Worm (Caenorhabditis elegans) whole organism, late embryonic: ENCODE data around the gene lmd-4.

ENCODE experiments used
- C08G9.2 ChIP-seq: sonication (generic microtip); optimal IDR thresholded peaks from 2 replicates; lab custom pipeline; 2016; ENCODE audit warnings: mild to moderate bottlenecking, missing genetic modification characterization, moderate library complexity, missing compliant biosample characterization
- ceh-48 ChIP-seq: sonication (generic microtip); optimal IDR thresholded peaks from 2 replicates; lab custom pipeline; 2016; ENCODE audit warnings: missing genetic modification characterization, inconsistent platforms, missing compliant biosample characterization
- dmd-4 ChIP-seq: sonication (generic microtip); optimal IDR thresholded peaks from 2 replicates; lab custom pipeline; 2016; ENCODE audit warnings: borderline replicate concordance, missing genetic modification characterization, missing compliant biosample characterization
- fkh-6 ChIP-seq: sonication (generic microtip); optimal IDR thresholded peaks from 2 replicates; lab custom pipeline; 2016; ENCODE audit warnings: missing genetic modification characterization, missing compliant biosample characterization
- hlh-6 ChIP-seq: sonication (generic microtip); optimal IDR thresholded peaks from 2 replicates; lab custom pipeline; 2016; ENCODE audit warnings: missing genotype, missing genetic modification characterization, missing compliant biosample characterization
- nhr-232 ChIP-seq: sonication (generic microtip); optimal IDR thresholded peaks from 2 replicates; lab custom pipeline; 2016; ENCODE audit warnings: missing genetic modification characterization, missing compliant biosample characterization
- pha-4 ChIP-seq: fragments of 150-350 bp; optimal IDR thresholded peaks from 2 replicates; lab custom pipeline; 2018; ENCODE audit warnings: missing biosample characterization, missing genetic modification reagents, missing genetic modification characterization
- syd-9 ChIP-seq: sonication (generic microtip); optimal IDR thresholded peaks from 2 replicates; lab custom pipeline; 2016; ENCODE audit warnings: mild to moderate bottlenecking, missing genetic modification characterization, moderate library complexity, missing compliant biosample characterization
- tbx-2 ChIP-seq: sonication (generic microtip); optimal IDR thresholded peaks from 2 replicates; lab custom pipeline; 2016; ENCODE audit warnings: missing genetic modification characterization, missing compliant biosample characterization
- unc-3 ChIP-seq, 2 experiments: fragments of 200-800 bp in 1 of 2; sonication (Bioruptor generic) in 1 of 2; sonication (generic microtip) in 1 of 2; conservative IDR thresholded peaks in 1 of 2; optimal IDR thresholded peaks in 1 of 2; 2 replicates each; pipeline versions ENCODE4 v1.3.6 to Lab custom; 2016 to 2022; ENCODE audit warnings: missing compliant biosample characterization in 2 of 2, missing genetic modification characterization in 2 of 2, missing genetic modification reagents in 1 of 2

DNA sequence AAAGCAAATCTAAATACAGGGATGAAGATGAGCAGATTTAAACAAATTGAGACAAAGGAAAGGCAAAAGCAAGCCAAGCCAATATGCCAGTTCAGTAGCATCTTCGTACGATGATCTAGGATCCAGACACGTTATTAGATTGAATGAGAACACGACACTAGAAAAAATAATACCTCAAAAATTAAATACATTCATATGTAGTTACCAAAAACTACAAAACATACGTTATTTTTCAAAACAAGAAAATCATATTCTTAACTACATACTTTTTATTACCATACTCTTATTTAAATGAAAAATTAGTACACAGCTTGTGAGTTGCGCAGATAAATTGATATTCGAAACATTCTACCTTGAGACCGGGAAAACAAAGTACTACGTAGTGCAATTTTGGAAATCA is 7.6 kb downstream of the lmd-4 start, which contains the start of gene srx-6:
- TF ChIP-seq unc-3 (GFP tag; conservative IDR thresholded peaks at IDR 0.05; lab: Robert Waterston, UW) (no peak), unc-3 (tag; optimal IDR thresholded peaks at IDR 0.05; lab: Kevin White, UChicago) (no peak), dmd-4 (tag; lab: Kevin White, UChicago) (no peak), syd-9 (tag; lab: Kevin White, UChicago) (no peak), tbx-2 (tag; lab: Kevin White, UChicago) (no peak), fkh-6 (tag; lab: Kevin White, UChicago) (no peak), hlh-6 (tag; lab: Kevin White, UChicago) (no peak), ceh-48 (tag; lab: Kevin White, UChicago) (no peak), pha-4 (tag; lab: Kevin White, UChicago) (no peak), C08G9.2 (tag; lab: Kevin White, UChicago) (no peak), nhr-232 (tag; lab: Kevin White, UChicago) (no peak)
